Fruit fly (Drosophila melanogaster) whole organism, embryonic: ENCODE results near the gene CG6149.

ENCODE experiments used
- CG12299 ChIP-seq: fragments of 200-800 bp; sonication (Bioruptor generic); optimal IDR thresholded peaks from 2 replicates; lab custom pipeline; 2018; ENCODE audit warnings: missing biosample characterization, mild to moderate bottlenecking, missing genetic modification characterization
- CG13894 ChIP-seq: fragments of 200-800 bp; sonication (Bioruptor generic); optimal IDR thresholded peaks from 3 replicates; lab custom pipeline; 2018; ENCODE audit warnings: missing biosample characterization, mild to moderate bottlenecking, missing genetic modification characterization, moderate library complexity
- CG15514 ChIP-seq: fragments of 200-800 bp; sonication (Bioruptor generic); optimal IDR thresholded peaks from 3 replicates; lab custom pipeline; 2017; ENCODE audit warnings: missing biosample characterization, missing genetic modification characterization, mild to moderate bottlenecking, moderate library complexity, missing genetic modification reagents
- CG17361 ChIP-seq: fragments of 200-800 bp; sonication (Bioruptor generic); IDR thresholded peaks from 3 replicates; pipeline ENCODE4 v1.3.6; 2022; ENCODE audit warnings: missing biosample characterization, missing genetic modification characterization
- CG17829 ChIP-seq: fragments of 200-800 bp; optimal IDR thresholded peaks from 2 replicates; lab custom pipeline; 2019; ENCODE audit warnings: missing biosample characterization, mild to moderate bottlenecking, missing genetic modification characterization, moderate library complexity
- CG18262 ChIP-seq: fragments of 200-800 bp; optimal IDR thresholded peaks from 3 replicates; lab custom pipeline; 2019; ENCODE audit warnings: missing biosample characterization, mild to moderate bottlenecking, missing genetic modification characterization, moderate library complexity
- CG1832 ChIP-seq: fragments of 200-800 bp; sonication (Bioruptor generic); optimal IDR thresholded peaks from 2 replicates; lab custom pipeline; 2017; ENCODE audit warnings: missing biosample characterization, mild to moderate bottlenecking, missing genetic modification characterization, inconsistent platforms
- CG2712 ChIP-seq: fragments of 200-800 bp; optimal IDR thresholded peaks from 3 replicates; lab custom pipeline; 2019; ENCODE audit warnings: missing biosample characterization, mild to moderate bottlenecking, missing genetic modification characterization, moderate library complexity
- CG2875 ChIP-seq: fragments of 200-800 bp; sonication (Bioruptor generic); optimal IDR thresholded peaks from 2 replicates; lab custom pipeline; 2017; ENCODE audit warnings: missing biosample characterization, mild to moderate bottlenecking, missing genetic modification characterization, missing genetic modification reagents
- CG30020 ChIP-seq: fragments of 200-800 bp; optimal IDR thresholded peaks from 2 replicates; lab custom pipeline; 2019; ENCODE audit warnings: missing biosample characterization, mild to moderate bottlenecking, missing genetic modification characterization, moderate library complexity
- CG32532 ChIP-seq: fragments of 200-800 bp; sonication (Bioruptor generic); IDR thresholded peaks from 2 replicates; pipeline ENCODE4 v1.3.6; 2022; ENCODE audit warnings: missing biosample characterization, missing genetic modification characterization
- CG33213 ChIP-seq: fragments of 200-800 bp; sonication (Bioruptor generic); optimal IDR thresholded peaks from 3 replicates; lab custom pipeline; 2016; ENCODE audit warnings: missing biosample characterization, missing genetic modification characterization
- CG33557 ChIP-seq: fragments of 200-800 bp; sonication (Bioruptor generic); optimal IDR thresholded peaks from 2 replicates; lab custom pipeline; 2019; ENCODE audit warnings: missing biosample characterization, mild to moderate bottlenecking, missing genetic modification characterization, moderate library complexity
- CG34376 ChIP-seq: fragments of 200-800 bp; sonication (Bioruptor generic); optimal IDR thresholded peaks from 2 replicates; lab custom pipeline; 2018; ENCODE audit warnings: missing biosample characterization, mild to moderate bottlenecking, missing genetic modification characterization
- CG4360 ChIP-seq: fragments of 200-800 bp; sonication (Bioruptor generic); IDR thresholded peaks from 2 replicates; pipeline ENCODE4 v1.3.6; 2022; ENCODE audit warnings: missing biosample characterization, missing genetic modification characterization
- CG4854 ChIP-seq: fragments of 200-800 bp; sonication (Bioruptor generic); optimal IDR thresholded peaks from 2 replicates; lab custom pipeline; 2016; ENCODE audit warnings: missing biosample characterization, missing genetic modification characterization, inconsistent platforms
- CG5953 ChIP-seq: fragments of 200-800 bp; sonication (Bioruptor generic); IDR thresholded peaks from 2 replicates; pipeline ENCODE4 v1.3.6; 2022; ENCODE audit warnings: missing biosample characterization, missing genetic modification characterization
- CG8478 ChIP-seq: fragments of >200 bp; optimal IDR thresholded peaks from 2 replicates; lab custom pipeline; 2018
- CG8924 ChIP-seq: fragments of 200-800 bp; optimal IDR thresholded peaks from 3 replicates; lab custom pipeline; 2019; ENCODE audit warnings: missing biosample characterization, mild to moderate bottlenecking, missing genetic modification characterization, moderate library complexity
- CG8944 ChIP-seq: fragments of 200-800 bp; sonication (Bioruptor generic); optimal IDR thresholded peaks from 3 replicates; lab custom pipeline; 2016; ENCODE audit warnings: missing biosample characterization, missing genetic modification characterization
- CG9797 ChIP-seq: fragments of 200-800 bp; sonication (Bioruptor generic); optimal IDR thresholded peaks from 3 replicates; lab custom pipeline; 2018; ENCODE audit warnings: missing biosample characterization, mild to moderate bottlenecking, missing genetic modification characterization
- D19A ChIP-seq: fragments of 200-800 bp; optimal IDR thresholded peaks from 3 replicates; lab custom pipeline; 2019; ENCODE audit warnings: missing biosample characterization, mild to moderate bottlenecking, missing genetic modification characterization, moderate library complexity
- Doc3 ChIP-seq: fragments of 200-800 bp; sonication (Bioruptor generic); IDR thresholded peaks from 3 replicates; pipeline ENCODE4 v1.3.6; 2022; ENCODE audit warnings: missing biosample characterization, missing genetic modification characterization; ENCODE audit not compliant: partially characterized antibody
- HHEX ChIP-seq: fragments of 200-800 bp; sonication (Bioruptor generic); optimal IDR thresholded peaks from 3 replicates; lab custom pipeline; 2017; ENCODE audit warnings: missing biosample characterization, mild to moderate bottlenecking, missing genetic modification characterization, missing genetic modification reagents
- NC2α ChIP-seq: fragments of 200-800 bp; sonication (Bioruptor generic); optimal IDR thresholded peaks from 2 replicates; lab custom pipeline; 2016; ENCODE audit warnings: missing biosample characterization, missing genetic modification characterization
- Scr ChIP-seq: fragments of 200-800 bp; sonication (Bioruptor generic); IDR thresholded peaks from 2 replicates; pipeline ENCODE4 v1.3.6; 2022; ENCODE audit warnings: missing biosample characterization, missing genetic modification characterization; ENCODE audit not compliant: partially characterized antibody
- Spps ChIP-seq: fragments of 200-800 bp; sonication (Bioruptor generic); optimal IDR thresholded peaks from 2 replicates; lab custom pipeline; 2018; ENCODE audit warnings: missing biosample characterization, mild to moderate bottlenecking, missing genetic modification characterization
- Sry-β ChIP-seq: fragments of 200-800 bp; sonication (Bioruptor generic); optimal IDR thresholded peaks from 2 replicates; lab custom pipeline; 2018; ENCODE audit warnings: missing biosample characterization, mild to moderate bottlenecking, missing genetic modification characterization, moderate library complexity
- Sry-δ ChIP-seq: fragments of 200-800 bp; sonication (Bioruptor generic); optimal IDR thresholded peaks from 2 replicates; lab custom pipeline; 2016; ENCODE audit warnings: missing biosample characterization, missing genetic modification characterization
- Ssrp ChIP-seq: fragments of 200-800 bp; sonication (Bioruptor generic); optimal IDR thresholded peaks from 2 replicates; lab custom pipeline; 2018; ENCODE audit warnings: missing biosample characterization, mild to moderate bottlenecking, missing genetic modification characterization, moderate library complexity
- Stat92E ChIP-seq, 3 experiments: fragments of >200 bp in 2 of 3; fragments of 200-800 bp in 1 of 3; sonication (Bioruptor generic) in 1 of 3; optimal IDR thresholded peaks; 2 replicates each; lab custom pipeline; 2017 to 2019; ENCODE audit warnings: missing biosample characterization in 3 of 3, missing genetic modification characterization in 3 of 3, mild to moderate bottlenecking in 1 of 3, moderate library complexity in 1 of 3
- Xbp1 ChIP-seq: fragments of 200-800 bp; sonication (Bioruptor generic); optimal IDR thresholded peaks from 3 replicates; lab custom pipeline; 2016; ENCODE audit warnings: missing biosample characterization, mild to moderate bottlenecking, missing genetic modification characterization
- YL-1 ChIP-seq: fragments of 200-800 bp; sonication (Bioruptor generic); optimal IDR thresholded peaks from 3 replicates; lab custom pipeline; 2017; ENCODE audit warnings: missing biosample characterization, mild to moderate bottlenecking, missing genetic modification characterization
- ato ChIP-seq: fragments of 200-800 bp; sonication (Bioruptor generic); IDR thresholded peaks from 2 replicates; pipeline ENCODE4 v1.3.6; 2022; ENCODE audit warnings: missing biosample characterization, missing genetic modification characterization; ENCODE audit not compliant: partially characterized antibody
- bcd ChIP-seq: fragments of 200-800 bp; sonication (Bioruptor generic); optimal IDR thresholded peaks from 2 replicates; lab custom pipeline; 2017; ENCODE audit warnings: missing biosample characterization, mild to moderate bottlenecking, missing genetic modification characterization
- cg ChIP-seq: fragments of 200-800 bp; sonication (Bioruptor generic); optimal IDR thresholded peaks from 3 replicates; lab custom pipeline; 2019; ENCODE audit warnings: missing biosample characterization, mild to moderate bottlenecking, missing genetic modification characterization, moderate library complexity
- chm ChIP-seq: fragments of 200-800 bp; sonication (Bioruptor generic); IDR thresholded peaks from 2 replicates; pipeline ENCODE4 v1.3.6; 2022; ENCODE audit warnings: missing biosample characterization, missing genetic modification characterization
- dmrt11E ChIP-seq: fragments of 200-800 bp; sonication (Bioruptor generic); optimal IDR thresholded peaks from 3 replicates; lab custom pipeline; 2018; ENCODE audit warnings: missing biosample characterization, mild to moderate bottlenecking, missing genetic modification characterization, moderate library complexity
- exex ChIP-seq: fragments of 200-800 bp; sonication (Bioruptor generic); optimal IDR thresholded peaks from 4 replicates; lab custom pipeline; 2018; ENCODE audit warnings: missing biosample characterization, mild to moderate bottlenecking, missing genetic modification characterization, moderate library complexity
- gem ChIP-seq: fragments of 200-800 bp; sonication (Bioruptor generic); optimal IDR thresholded peaks from 2 replicates; lab custom pipeline; 2019; ENCODE audit warnings: missing biosample characterization, mild to moderate bottlenecking, missing genetic modification characterization, moderate library complexity
- gsb-n ChIP-seq: fragments of 200-800 bp; sonication (Bioruptor generic); optimal IDR thresholded peaks from 3 replicates; lab custom pipeline; 2018; ENCODE audit warnings: missing biosample characterization, mild to moderate bottlenecking, missing genetic modification characterization
- hth ChIP-seq: fragments of >200 bp; optimal IDR thresholded peaks from 2 replicates; lab custom pipeline; 2017; ENCODE audit warnings: inconsistent platforms
- insv ChIP-seq, 2 experiments: fragments of 200-800 bp; sonication (Bioruptor generic); optimal IDR thresholded peaks; 3 replicates each; lab custom pipeline; 2016 to 2018; ENCODE audit warnings: missing biosample characterization in 2 of 2, missing genetic modification characterization in 2 of 2
- luna ChIP-seq: fragments of 200-800 bp; sonication (Bioruptor generic); optimal IDR thresholded peaks from 2 replicates; lab custom pipeline; 2016; ENCODE audit warnings: missing biosample characterization, missing genetic modification characterization
- nerfin-1 ChIP-seq: fragments of 200-800 bp; sonication (Bioruptor generic); optimal IDR thresholded peaks from 3 replicates; lab custom pipeline; 2019; ENCODE audit warnings: missing biosample characterization, mild to moderate bottlenecking, missing genetic modification characterization, moderate library complexity
- repo ChIP-seq: fragments of 200-800 bp; sonication (Bioruptor generic); optimal IDR thresholded peaks from 2 replicates; lab custom pipeline; 2016; ENCODE audit warnings: missing biosample characterization, missing genetic modification characterization
- stc ChIP-seq: fragments of 200-800 bp; sonication (Bioruptor generic); IDR thresholded peaks from 2 replicates; pipeline ENCODE4 v1.3.6; 2022; ENCODE audit warnings: missing biosample characterization, missing genetic modification characterization
- tin ChIP-seq: fragments of 200-800 bp; sonication (Bioruptor generic); optimal IDR thresholded peaks from 3 replicates; lab custom pipeline; 2016; ENCODE audit warnings: missing biosample characterization, missing genetic modification characterization
- tna ChIP-seq: fragments of 200-800 bp; sonication (Bioruptor generic); IDR thresholded peaks from 2 replicates; pipeline ENCODE4 v1.3.6; 2022; ENCODE audit warnings: missing biosample characterization, missing genetic modification characterization; ENCODE audit not compliant: partially characterized antibody
- zen ChIP-seq: fragments of 200-800 bp; sonication (Bioruptor generic); optimal IDR thresholded peaks from 3 replicates; lab custom pipeline; 2018; ENCODE audit warnings: missing biosample characterization, mild to moderate bottlenecking, missing genetic modification characterization, moderate library complexity
- zfh2 ChIP-seq: fragments of 200-800 bp; sonication (Bioruptor generic); optimal IDR thresholded peaks from 2 replicates; lab custom pipeline; 2016; ENCODE audit warnings: missing biosample characterization, missing genetic modification characterization

CG6149 gene

DNA sequence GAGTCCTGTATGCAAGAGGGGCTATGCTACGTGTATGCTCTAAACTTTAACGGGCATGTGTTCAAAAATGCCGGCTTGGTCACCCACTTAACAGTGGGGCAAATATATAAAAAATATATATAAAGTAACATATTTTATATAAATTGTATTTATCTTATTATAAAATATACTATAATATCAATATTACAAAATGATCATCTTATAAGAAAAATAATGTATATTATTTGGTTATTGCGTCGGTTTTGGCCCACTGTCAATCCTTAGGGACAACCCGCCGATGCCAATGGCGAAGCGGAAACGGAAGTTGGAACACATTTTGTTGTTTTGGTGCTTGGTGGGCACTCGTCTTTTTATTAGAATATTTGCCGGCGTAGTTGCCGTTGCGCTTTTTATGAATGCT lies 15.3 kb upstream of the CG6149 start (continued):
- TF ChIP-seq zen (tag; lab: Kevin White, UChicago) (peak; percentile 26), CG34376 (GFP tag; lab: Kevin White, UChicago) (no peak), CG13894 (tag; lab: Kevin White, UChicago) (no peak), gem (tag; lab: Kevin White, UChicago) (peak; percentile 70), CG5953 (GFP tag; lab: Robert Waterston, UW) (no peak), dmrt11E (tag; lab: Kevin White, UChicago) (peak; percentile 55), CG17361 (peak; percentile 50; the same call in 1 of the 3 replicates), YL-1 (GFP tag; lab: Kevin White, UChicago) (no peak), luna (GFP tag; lab: Kevin White, UChicago) (no peak), Sry-δ (GFP tag; lab: Kevin White, UChicago) (no peak), CG33557 (GFP tag; lab: Kevin White, UChicago) (no peak), zfh2 (GFP tag; lab: Kevin White, UChicago) (no peak), CG1832 (no peak), exex (tag; lab: Kevin White, UChicago) (no peak), insv (GFP tag; optimal IDR thresholded peaks at IDR 0.05; lab: Kevin White, UChicago) (no peak), tna (GFP tag; lab: Robert Waterston, UW) (no peak), CG4854 (GFP tag; lab: Kevin White, UChicago) (no peak), nerfin-1 (peak; percentile 5), CG8478 (lab: Kevin White, UChicago) (no peak), HHEX (GFP tag; lab: Kevin White, UChicago) (no peak), D19A (peak; percentile 37), Sry-β (GFP tag; lab: Kevin White, UChicago) (no peak), ato (GFP tag; lab: Robert Waterston, UW) (no peak), bcd (GFP tag; lab: Kevin White, UChicago) (no peak), CG9797 (no peak), CG12299 (tag; lab: Kevin White, UChicago) (peak; percentile 38), tin (peak; percentile 4), CG15514 (GFP tag; lab: Kevin White, UChicago) (peak; percentile 29), Doc3 (no peak), CG17829 (tag; lab: Kevin White, UChicago) (peak; percentile 34), repo (no peak), stc (GFP tag; lab: Robert Waterston, UW) (peak; percentile 32; the same call in 1 of the 2 replicates), NC2α (GFP tag; lab: Kevin White, UChicago) (no peak), CG32532 (GFP tag; lab: Robert Waterston, UW) (peak; percentile 12; the same call in 1 of the 2 replicates), hth (lab: Kevin White, UChicago) (no peak), Stat92E (GFP tag; optimal IDR thresholded peaks at IDR 0.05; lab: Kevin White, UChicago) (no peak), CG18262 (peak; percentile 56), Ssrp (peak; percentile 30), CG8924 (peak; percentile 51), Scr (GFP tag; lab: Robert Waterston, UW) (no peak), cg (GFP tag; lab: Kevin White, UChicago) (no peak), chm (GFP tag; lab: Robert Waterston, UW) (no peak), gsb-n (tag; lab: Kevin White, UChicago) (peak; percentile 24), CG8944 (GFP tag; lab: Kevin White, UChicago) (no peak), CG2875 (no peak), CG4360 (GFP tag; lab: Robert Waterston, UW) (no peak), CG2712 (tag; lab: Kevin White, UChicago) (peak; percentile 64), Spps (tag; lab: Kevin White, UChicago) (peak; percentile 26), CG30020 (no peak), CG33213 (GFP tag; lab: Kevin White, UChicago) (no peak), Xbp1 (GFP tag; lab: Kevin White, UChicago) (peak; percentile 17)
